Fruit fly (Drosophila melanogaster): ENCODE measurements around the gene SmB.

SmB gene

DNA sequence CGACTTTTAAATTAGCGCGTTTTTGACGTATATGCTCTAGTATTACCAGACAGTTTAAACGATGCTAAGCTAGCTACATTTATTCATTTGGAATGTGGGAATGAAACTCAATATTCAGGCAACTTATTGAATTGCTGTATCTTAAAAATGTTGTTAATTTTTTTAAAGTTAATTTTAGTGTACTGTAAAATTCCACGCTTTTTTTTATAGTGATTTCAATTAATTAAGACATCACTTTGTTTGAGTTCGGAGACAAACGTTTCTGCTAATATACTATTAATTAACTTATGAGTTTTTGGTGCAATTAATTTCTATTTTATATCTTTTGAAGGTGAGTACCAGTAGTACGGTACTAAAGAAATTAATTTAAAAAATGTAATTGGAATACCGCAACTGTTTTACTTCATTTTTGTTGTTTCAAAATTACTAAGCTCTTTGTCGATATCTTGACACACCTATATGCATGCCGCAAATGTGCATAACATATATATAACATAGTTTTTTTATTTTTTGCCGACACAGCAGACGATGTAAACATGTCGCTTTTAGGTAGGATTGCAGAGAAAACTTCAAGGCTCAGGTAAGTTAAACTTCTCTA is 40.1 kb downstream of the SmB start, which contains the start of the genes Cdk1 and mRpS7:
TSS of gene Cdk1 (minus strand) at position 55 of the 598 bp plus-strand sequence.
TSS of gene mRpS7 (plus strand) at position 455 of the 598 bp plus-strand sequence.
- TF ChIP-seq trem (tag; optimal IDR thresholded peaks at IDR 0.05) = peak; percentile 61
- TF ChIP-seq abd-A (tag; optimal IDR thresholded peaks at IDR 0.05) = no peak
- TF ChIP-seq bigmax (GFP tag; optimal IDR thresholded peaks at IDR 0.05) = no peak
- peak; percentile 38 for TF ChIP-seq CG6254 (GFP tag; optimal IDR thresholded peaks at IDR 0.05)
- peak; percentile 70 for TF ChIP-seq CG11695 (GFP tag; IDR thresholded peaks at IDR 0.05)
- TF ChIP-seq sqz (GFP tag; optimal IDR thresholded peaks at IDR 0.05) = peak; percentile 39
- TF ChIP-seq CG17568 (GFP tag; optimal IDR thresholded peaks at IDR 0.05) = no peak
- peak; percentile 79 for TF ChIP-seq Hsf (GFP tag; optimal IDR thresholded peaks at IDR 0.05)
- peak; percentile 74 for TF ChIP-seq Dp (GFP tag; optimal IDR thresholded peaks at IDR 0.05)
- TF ChIP-seq CG11560 (tag; IDR thresholded peaks at IDR 0.05) = no peak
- peak; percentile 59 for TF ChIP-seq D19B (GFP tag; optimal IDR thresholded peaks at IDR 0.05)
- TF ChIP-seq Fer2 (tag; optimal IDR thresholded peaks at IDR 0.05) = peak; percentile 7
- TF ChIP-seq tll (GFP tag; optimal IDR thresholded peaks at IDR 0.05) = peak in 1 of 2 experiments; percentile 9
- TF ChIP-seq sens-2 (GFP tag; IDR thresholded peaks at IDR 0.05) = 0 out of 2 replicates have a peak, but pooled peaks have one; percentile 20
- TF ChIP-seq CG16779 (GFP tag; IDR thresholded peaks at IDR 0.05) = no peak
- TF ChIP-seq CG8388 (GFP tag; optimal IDR thresholded peaks at IDR 0.05) = peak; percentile 79
- TF ChIP-seq Lhr (GFP tag; optimal IDR thresholded peaks at IDR 0.05) = peak; percentile 45
- peak; percentile 83 for TF ChIP-seq CG15269 (tag; optimal IDR thresholded peaks at IDR 0.05)
- no peak for TF ChIP-seq CG4360 (GFP tag; IDR thresholded peaks at IDR 0.05)
- peak; percentile 63 for TF ChIP-seq CG12104 (GFP tag; optimal IDR thresholded peaks at IDR 0.05)
- TF ChIP-seq klu (GFP tag; IDR thresholded peaks at IDR 0.05) = no peak; the same call in 1 of the 2 replicates
- TF ChIP-seq ara (GFP tag; IDR thresholded peaks at IDR 0.05) = no peak
- TF ChIP-seq Sox102F (GFP tag; optimal IDR thresholded peaks at IDR 0.05) = no peak
- no peak for TF ChIP-seq gt (GFP tag; IDR thresholded peaks at IDR 0.05)
- peak; percentile 7 for TF ChIP-seq CG10543 (GFP tag; optimal IDR thresholded peaks at IDR 0.05)
- peak; percentile 63 for TF ChIP-seq CG3838 (GFP tag; optimal IDR thresholded peaks at IDR 0.05)
- no peak for TF ChIP-seq lab (GFP tag; optimal IDR thresholded peaks at IDR 0.05)
- peak; percentile 7 for TF ChIP-seq CG6654 (GFP tag; optimal IDR thresholded peaks at IDR 0.05)
- TF ChIP-seq fd102C (GFP tag; optimal IDR thresholded peaks at IDR 0.05) = no peak
- peak; percentile 64 for TF ChIP-seq CG18476 (GFP tag; optimal IDR thresholded peaks at IDR 0.05)
- peak; percentile 18 for TF ChIP-seq Side (GFP tag; optimal IDR thresholded peaks at IDR 0.05)
- no peak for TF ChIP-seq CG9876 (GFP tag; optimal IDR thresholded peaks at IDR 0.05)
- no peak for TF ChIP-seq Asciz (GFP tag; optimal IDR thresholded peaks at IDR 0.05)
- TF ChIP-seq kay (GFP tag; optimal IDR thresholded peaks at IDR 0.05) = no peak
- peak; percentile 84 for TF ChIP-seq CG2712 (tag; optimal IDR thresholded peaks at IDR 0.05)
- peak; percentile 53 for TF ChIP-seq CG9609 (GFP tag; optimal IDR thresholded peaks at IDR 0.05)
- TF ChIP-seq HmgZ (tag; optimal IDR thresholded peaks at IDR 0.05) = peak; percentile 51
- TF ChIP-seq z (GFP tag; IDR thresholded peaks at IDR 0.05) = no peak
- no peak for TF ChIP-seq knrl (GFP tag; IDR thresholded peaks at IDR 0.05; ENCODE audit: partially characterized antibody)
- no peak for TF ChIP-seq p53 (GFP tag; optimal IDR thresholded peaks at IDR 0.05)
- TF ChIP-seq CG5245 (GFP tag; optimal IDR thresholded peaks at IDR 0.05) = peak; percentile 30
- TF ChIP-seq Sin3A (optimal IDR thresholded peaks at IDR 0.05) = no peak
- TF ChIP-seq nerfin-2 (GFP tag; IDR thresholded peaks at IDR 0.05; ENCODE audit: partially characterized antibody) = no peak
- TF ChIP-seq CG2202 (tag; optimal IDR thresholded peaks at IDR 0.05) = no peak
- TF ChIP-seq exex (tag; optimal IDR thresholded peaks at IDR 0.05) = peak; percentile 39
- TF ChIP-seq CkIIα-i1 (GFP tag; IDR thresholded peaks at IDR 0.05) = no peak
- TF ChIP-seq pfk (GFP tag; optimal IDR thresholded peaks at IDR 0.05) = peak; percentile 90
- TF ChIP-seq CG3995 (GFP tag; optimal IDR thresholded peaks at IDR 0.05) = peak; percentile 4
- no peak for TF ChIP-seq CG6813 (GFP tag; optimal IDR thresholded peaks at IDR 0.05)
- peak; percentile 47 for TF ChIP-seq CHES-1-like (GFP tag; optimal IDR thresholded peaks at IDR 0.05)
